Fruit fly (Drosophila melanogaster): ENCODE measurements around the gene CG31251.

CG31251 gene

dm6 chr3R:17682244-17682773 lies 2.4 kb downstream of the CG31251 start, which contains the start of the genes alt and CG7655:
Gene alt (minus strand): TSS chr3R:17682515.
Gene CG7655 (plus strand): TSS chr3R:17682669.
- TF ChIP-seq CG9948 (tag; optimal IDR thresholded peaks at IDR 0.05), result no peak
- peak; percentile 8 for TF ChIP-seq gl (tag; optimal IDR thresholded peaks at IDR 0.05)
- TF ChIP-seq CG34367 (tag; optimal IDR thresholded peaks at IDR 0.05), result no peak
- no peak for TF ChIP-seq CG15710 (tag; optimal IDR thresholded peaks at IDR 0.05)
- TF ChIP-seq Pif1A (GFP tag; optimal IDR thresholded peaks at IDR 0.05), result no peak
- peak; percentile 78 for TF ChIP-seq EcR (GFP tag; optimal IDR thresholded peaks at IDR 0.05)
- no peak for TF ChIP-seq CG10348 (GFP tag; IDR thresholded peaks at IDR 0.05)
- TF ChIP-seq CG8301 (tag; optimal IDR thresholded peaks at IDR 0.05), result no peak
- no peak for TF ChIP-seq CG32121 (GFP tag; IDR thresholded peaks at IDR 0.05)
- TF ChIP-seq rn (GFP tag; IDR thresholded peaks at IDR 0.05), result no peak
- no peak for TF ChIP-seq fd96Ca (GFP tag; IDR thresholded peaks at IDR 0.05)
- no peak for TF ChIP-seq CG13204 (GFP tag; optimal IDR thresholded peaks at IDR 0.05)
- TF ChIP-seq Ets98B (GFP tag; IDR thresholded peaks at IDR 0.05), result no peak
- no peak for TF ChIP-seq Snoo (tag; optimal IDR thresholded peaks at IDR 0.05)
- no peak for TF ChIP-seq CG4496 (GFP tag; IDR thresholded peaks at IDR 0.05)
- no peak for TF ChIP-seq CG8159 (tag; optimal IDR thresholded peaks at IDR 0.05)

- no peak for TF ChIP-seq CG15710 (tag; optimal IDR thresholded peaks at IDR 0.05)
- peak; percentile 85 for TF ChIP-seq EcR (GFP tag; optimal IDR thresholded peaks at IDR 0.05)
Measured at dm6 chr3R:17681611-17682243, 3.0 kb downstream of the CG31251 start.

- peak; percentile 0 for TF ChIP-seq CG34367 (tag; optimal IDR thresholded peaks at IDR 0.05)
- peak; percentile 58 for TF ChIP-seq Snoo (tag; optimal IDR thresholded peaks at IDR 0.05)
- no peak for TF ChIP-seq CG14655 (GFP tag; optimal IDR thresholded peaks at IDR 0.05)
- no peak for TF ChIP-seq CG12605 (GFP tag; IDR thresholded peaks at IDR 0.05)
- no peak for TF ChIP-seq CG17806 (tag; optimal IDR thresholded peaks at IDR 0.05)
- TF ChIP-seq Pif1B (GFP tag; optimal IDR thresholded peaks at IDR 0.05), result no peak
- TF ChIP-seq fd96Ca (GFP tag; IDR thresholded peaks at IDR 0.05), result no peak
- peak; percentile 33 for TF ChIP-seq EcR (GFP tag; optimal IDR thresholded peaks at IDR 0.05)
- TF ChIP-seq CG8301 (tag; optimal IDR thresholded peaks at IDR 0.05), result peak; percentile 45
- TF ChIP-seq rn (GFP tag; IDR thresholded peaks at IDR 0.05), result no peak
- TF ChIP-seq CG10348 (GFP tag; IDR thresholded peaks at IDR 0.05), result no peak
- TF ChIP-seq CG32121 (GFP tag; IDR thresholded peaks at IDR 0.05), result peak; percentile 44; the same call in 1 of the 2 replicates
- no peak for TF ChIP-seq Pif1A (GFP tag; optimal IDR thresholded peaks at IDR 0.05)
- no peak for TF ChIP-seq CG13204 (GFP tag; optimal IDR thresholded peaks at IDR 0.05)
- peak; percentile 23 for TF ChIP-seq CG15710 (tag; optimal IDR thresholded peaks at IDR 0.05)
- TF ChIP-seq CG8159 (tag; optimal IDR thresholded peaks at IDR 0.05), result no peak
- TF ChIP-seq Ets98B (GFP tag; IDR thresholded peaks at IDR 0.05), result peak; percentile 5
- peak; percentile 21 for TF ChIP-seq CG9948 (tag; optimal IDR thresholded peaks at IDR 0.05)
- TF ChIP-seq CG4496 (GFP tag; IDR thresholded peaks at IDR 0.05), result no peak
- no peak for TF ChIP-seq gl (tag; optimal IDR thresholded peaks at IDR 0.05)
- TF ChIP-seq D1 (tag; optimal IDR thresholded peaks at IDR 0.05), result no peak
Measured at dm6 chr3R:17680639-17681302, 3.9 kb downstream of the CG31251 start.

dm6 chr3R:17680268-17680638 lies 4.5 kb downstream of the CG31251 start:
- TF ChIP-seq EcR (GFP tag; optimal IDR thresholded peaks at IDR 0.05), result peak; percentile 92
- TF ChIP-seq CG13204 (GFP tag; optimal IDR thresholded peaks at IDR 0.05), result peak; percentile 16
- TF ChIP-seq CG10348 (GFP tag; IDR thresholded peaks at IDR 0.05), result no peak
- no peak for TF ChIP-seq D1 (tag; optimal IDR thresholded peaks at IDR 0.05)
- no peak for TF ChIP-seq Ets98B (GFP tag; IDR thresholded peaks at IDR 0.05)

- peak; percentile 11 for TF ChIP-seq EcR (GFP tag; optimal IDR thresholded peaks at IDR 0.05)
- TF ChIP-seq CG15710 (tag; optimal IDR thresholded peaks at IDR 0.05), result peak; percentile 87
- no peak for TF ChIP-seq fd96Ca (GFP tag; IDR thresholded peaks at IDR 0.05)
- TF ChIP-seq Pif1B (GFP tag; optimal IDR thresholded peaks at IDR 0.05), result peak; percentile 86
- TF ChIP-seq Snoo (tag; optimal IDR thresholded peaks at IDR 0.05), result peak; percentile 89
- peak; percentile 96 for TF ChIP-seq CG14655 (GFP tag; optimal IDR thresholded peaks at IDR 0.05)
- peak; percentile 82 for TF ChIP-seq CG4496 (GFP tag; IDR thresholded peaks at IDR 0.05)
- no peak for TF ChIP-seq Pif1A (GFP tag; optimal IDR thresholded peaks at IDR 0.05)
- TF ChIP-seq CG8301 (tag; optimal IDR thresholded peaks at IDR 0.05), result peak; percentile 94
- peak; percentile 85 for TF ChIP-seq D1 (tag; optimal IDR thresholded peaks at IDR 0.05)
- TF ChIP-seq CG8159 (tag; optimal IDR thresholded peaks at IDR 0.05), result peak; percentile 87
- peak; percentile 52 for TF ChIP-seq CG12605 (GFP tag; IDR thresholded peaks at IDR 0.05)
- no peak for TF ChIP-seq CG10348 (GFP tag; IDR thresholded peaks at IDR 0.05)
- TF ChIP-seq Ets98B (GFP tag; IDR thresholded peaks at IDR 0.05), result peak; percentile 58
- peak; percentile 82 for TF ChIP-seq CG32121 (GFP tag; IDR thresholded peaks at IDR 0.05)
- TF ChIP-seq gl (tag; optimal IDR thresholded peaks at IDR 0.05), result peak; percentile 26
- TF ChIP-seq CG13204 (GFP tag; optimal IDR thresholded peaks at IDR 0.05), result no peak
- TF ChIP-seq CG34367 (tag; optimal IDR thresholded peaks at IDR 0.05), result peak; percentile 79
- peak; percentile 84 for TF ChIP-seq CG17806 (tag; optimal IDR thresholded peaks at IDR 0.05)
- TF ChIP-seq CG9948 (tag; optimal IDR thresholded peaks at IDR 0.05), result peak; percentile 89
- peak; percentile 45; the same call in 1 of the 2 replicates for TF ChIP-seq rn (GFP tag; IDR thresholded peaks at IDR 0.05)
Measured at dm6 chr3R:17679368-17679997, 5.2 kb downstream of the CG31251 start.
